Worm (Caenorhabditis elegans) whole organism, L3 larva: ENCODE results near the gene myo-2.

Experiments
- R02D3.7 ChIP-seq: fragments of 150-350 bp; optimal IDR thresholded peaks from 2 replicates; lab custom pipeline; 2014; ENCODE audit warnings: missing biosample characterization, missing genetic modification characterization
- ZK546.5 ChIP-seq: sonication (generic microtip); optimal IDR thresholded peaks from 2 replicates; lab custom pipeline; 2017; ENCODE audit warnings: missing biosample characterization, missing genetic modification characterization
- aly-2 ChIP-seq: fragments of 150-350 bp; optimal IDR thresholded peaks from 2 replicates; lab custom pipeline; 2014; ENCODE audit warnings: missing biosample characterization, missing genetic modification characterization
- ama-1 ChIP-seq: fragments of 150-350 bp; optimal IDR thresholded peaks from 2 replicates; lab custom pipeline; 2018
- ceh-16 ChIP-seq: sonication (generic microtip); optimal IDR thresholded peaks from 2 replicates; lab custom pipeline; 2017; ENCODE audit warnings: missing biosample characterization, missing genetic modification characterization
- ceh-28 ChIP-seq: fragments of 150-350 bp; optimal IDR thresholded peaks from 2 replicates; lab custom pipeline; 2014; ENCODE audit warnings: missing biosample characterization, missing genetic modification reagents, missing genetic modification characterization
- ceh-82 ChIP-seq: fragments of 150-350 bp; optimal IDR thresholded peaks from 2 replicates; lab custom pipeline; 2014; ENCODE audit warnings: missing biosample characterization, missing genetic modification characterization
- ceh-9 ChIP-seq: sonication (generic microtip); optimal IDR thresholded peaks from 2 replicates; lab custom pipeline; 2018; ENCODE audit warnings: missing biosample characterization, missing genetic modification characterization
- daf-12 ChIP-seq: fragments of 150-350 bp; optimal IDR thresholded peaks from 2 replicates; lab custom pipeline; 2014; ENCODE audit warnings: missing biosample characterization, missing genetic modification reagents, missing genetic modification characterization
- egl-5 ChIP-seq: fragments of 150-350 bp; optimal IDR thresholded peaks from 2 replicates; lab custom pipeline; 2017; ENCODE audit warnings: missing biosample characterization, missing genetic modification reagents, missing genetic modification characterization, inconsistent platforms
- elt-2 ChIP-seq: sonication (generic microtip); optimal IDR thresholded peaks from 2 replicates; lab custom pipeline; 2016; ENCODE audit warnings: missing genetic modification reagents, mild to moderate bottlenecking, missing genetic modification characterization, missing compliant biosample characterization
- elt-3 ChIP-seq, 3 experiments: fragments of 150-350 bp in 1 of 3; sonication (generic microtip) in 2 of 3; optimal IDR thresholded peaks; 2 replicates in 2 of 3; 4 replicates in 1 of 3; lab custom pipeline; 2014 to 2017; ENCODE audit warnings: missing biosample characterization in 3 of 3, missing genetic modification characterization in 3 of 3
- fkh-10 ChIP-seq: sonication (generic microtip); optimal IDR thresholded peaks from 2 replicates; lab custom pipeline; 2017; ENCODE audit warnings: missing biosample characterization, missing genetic modification reagents, missing genetic modification characterization
- fkh-2 ChIP-seq: fragments of 150-350 bp; optimal IDR thresholded peaks from 2 replicates; lab custom pipeline; 2014; ENCODE audit warnings: missing biosample characterization, missing genetic modification reagents, missing genetic modification characterization
- fos-1 ChIP-seq: fragments of 150-350 bp; optimal IDR thresholded peaks from 2 replicates; lab custom pipeline; 2014; ENCODE audit warnings: missing biosample characterization, missing genetic modification characterization
- hmg-11 ChIP-seq: sonication (generic microtip); optimal IDR thresholded peaks from 2 replicates; lab custom pipeline; 2016; ENCODE audit warnings: missing genetic modification characterization, missing compliant biosample characterization
- jun-1 ChIP-seq: fragments of 150-350 bp; optimal IDR thresholded peaks from 2 replicates; lab custom pipeline; 2014; ENCODE audit warnings: missing biosample characterization, missing genetic modification reagents, missing genetic modification characterization
- lin-15B ChIP-seq: fragments of 150-350 bp; optimal IDR thresholded peaks from 2 replicates; lab custom pipeline; 2014; ENCODE audit warnings: missing biosample characterization, missing genetic modification characterization
- lin-39 ChIP-seq: fragments of 150-350 bp; optimal IDR thresholded peaks from 2 replicates; lab custom pipeline; 2018; ENCODE audit warnings: missing biosample characterization, missing genetic modification reagents, missing genetic modification characterization
- lsy-12 ChIP-seq: sonication (generic microtip); optimal IDR thresholded peaks from 2 replicates; lab custom pipeline; 2016; ENCODE audit warnings: mild to moderate bottlenecking, missing genetic modification characterization, missing compliant biosample characterization
- mdl-1 ChIP-seq: fragments of 150-350 bp; optimal IDR thresholded peaks from 2 replicates; lab custom pipeline; 2014; ENCODE audit warnings: missing biosample characterization, missing genetic modification characterization
- nfya-1 ChIP-seq: sonication (generic microtip); optimal IDR thresholded peaks from 2 replicates; lab custom pipeline; 2017; ENCODE audit warnings: missing genetic modification characterization, mild to moderate bottlenecking, missing compliant biosample characterization, antibody characterized with exemption, moderate library complexity; ENCODE audit not compliant: insufficient read depth
- nhr-11 ChIP-seq: fragments of 150-350 bp; optimal IDR thresholded peaks from 2 replicates; lab custom pipeline; 2014; ENCODE audit warnings: missing biosample characterization, missing genetic modification characterization
- nhr-12 ChIP-seq: fragments of 150-350 bp; optimal IDR thresholded peaks from 2 replicates; lab custom pipeline; 2014; ENCODE audit warnings: missing biosample characterization, missing genetic modification characterization
- nhr-23 ChIP-seq: fragments of 150-350 bp; optimal IDR thresholded peaks from 2 replicates; lab custom pipeline; 2014; ENCODE audit warnings: missing biosample characterization, missing genetic modification reagents, missing genetic modification characterization
- nhr-237 ChIP-seq: fragments of 150-350 bp; optimal IDR thresholded peaks from 2 replicates; lab custom pipeline; 2014; ENCODE audit warnings: missing biosample characterization, missing genetic modification characterization
- nhr-25 ChIP-seq: sonication (generic microtip); optimal IDR thresholded peaks from 2 replicates; lab custom pipeline; 2017; ENCODE audit warnings: missing biosample characterization, missing genetic modification characterization
- nhr-28 ChIP-seq: fragments of 150-350 bp; optimal IDR thresholded peaks from 2 replicates; lab custom pipeline; 2014; ENCODE audit warnings: missing biosample characterization, missing genetic modification characterization
- nhr-43 ChIP-seq: sonication (generic microtip); optimal IDR thresholded peaks from 2 replicates; lab custom pipeline; 2016; ENCODE audit warnings: mild to moderate bottlenecking, missing genetic modification characterization, missing compliant biosample characterization; ENCODE audit not compliant: poor library complexity, severe bottlenecking
- nhr-67 ChIP-seq: fragments of 150-350 bp; optimal IDR thresholded peaks from 2 replicates; lab custom pipeline; 2014; ENCODE audit warnings: missing biosample characterization, missing genetic modification characterization
- nhr-77 ChIP-seq: fragments of 150-350 bp; optimal IDR thresholded peaks from 2 replicates; lab custom pipeline; 2014; ENCODE audit warnings: missing biosample characterization, missing genetic modification characterization
- pha-4 ChIP-seq: fragments of 150-350 bp; optimal IDR thresholded peaks from 2 replicates; lab custom pipeline; 2014; ENCODE audit warnings: missing biosample characterization, missing genetic modification reagents, missing genetic modification characterization
- pqm-1 ChIP-seq: fragments of 150-350 bp; optimal IDR thresholded peaks from 2 replicates; lab custom pipeline; 2017; ENCODE audit warnings: missing biosample characterization, missing genetic modification characterization, inconsistent platforms
- sea-2 ChIP-seq: fragments of 150-350 bp; sonication (generic microtip); optimal IDR thresholded peaks from 4 replicates; lab custom pipeline; 2014; ENCODE audit warnings: missing biosample characterization, missing genetic modification reagents, missing genetic modification characterization
- skn-1 ChIP-seq: fragments of 150-350 bp; optimal IDR thresholded peaks from 2 replicates; lab custom pipeline; 2014; ENCODE audit warnings: missing biosample characterization, missing genetic modification characterization
- snpc-4 ChIP-seq: fragments of 150-350 bp; optimal IDR thresholded peaks from 2 replicates; lab custom pipeline; 2014; ENCODE audit warnings: missing biosample characterization, missing genetic modification characterization
- unc-39 ChIP-seq: sonication (generic microtip); optimal IDR thresholded peaks from 4 replicates; lab custom pipeline; 2017; ENCODE audit warnings: missing biosample characterization, missing genetic modification characterization
- unc-62 ChIP-seq: fragments of 150-350 bp; sonication (generic microtip); optimal IDR thresholded peaks from 4 replicates; lab custom pipeline; 2014; ENCODE audit warnings: missing biosample characterization, missing genetic modification reagents, missing genetic modification characterization
- zag-1 ChIP-seq: fragments of 150-350 bp; optimal IDR thresholded peaks from 2 replicates; lab custom pipeline; 2014; ENCODE audit warnings: missing biosample characterization, missing genetic modification characterization
- ztf-11 ChIP-seq: fragments of 150-350 bp; optimal IDR thresholded peaks from 2 replicates; lab custom pipeline; 2014; ENCODE audit warnings: missing biosample characterization, missing genetic modification characterization

Gene myo-2

DNA sequence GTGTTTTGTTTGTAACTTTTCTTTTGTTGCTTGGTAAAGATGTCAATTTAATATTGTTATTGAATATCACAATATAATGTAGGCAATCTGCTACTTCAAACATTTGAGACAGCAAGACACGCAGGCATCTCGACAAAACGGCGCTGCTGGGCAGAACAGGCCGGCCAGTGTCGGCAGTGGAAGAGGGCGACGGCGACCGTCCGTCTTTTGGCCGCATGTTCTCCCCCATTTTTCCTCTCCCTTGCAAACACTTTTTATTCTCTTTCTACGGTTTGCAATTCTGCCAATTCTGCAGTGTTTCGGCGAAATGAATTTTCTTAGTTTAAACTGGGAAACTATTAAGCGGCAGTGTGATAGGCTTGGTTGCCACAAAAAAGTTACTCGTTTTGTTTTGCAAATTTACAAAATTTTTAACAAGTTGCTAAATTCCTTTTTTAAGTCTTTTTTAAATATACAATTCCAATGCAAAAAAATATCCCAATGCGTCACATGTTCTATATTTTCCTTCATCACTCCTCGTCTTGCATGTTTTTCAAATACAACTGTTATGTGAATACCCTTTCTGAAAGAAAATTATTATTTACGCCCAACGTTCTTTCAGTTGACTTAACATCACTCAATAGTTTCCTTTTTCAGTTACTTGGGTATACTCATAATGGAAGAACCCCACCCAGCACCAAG, 18.5 kb upstream of the myo-2 start, which contains the start of gene T18D3.6 (continued):
- TF ChIP-seq nhr-23, result no peak

DNA sequence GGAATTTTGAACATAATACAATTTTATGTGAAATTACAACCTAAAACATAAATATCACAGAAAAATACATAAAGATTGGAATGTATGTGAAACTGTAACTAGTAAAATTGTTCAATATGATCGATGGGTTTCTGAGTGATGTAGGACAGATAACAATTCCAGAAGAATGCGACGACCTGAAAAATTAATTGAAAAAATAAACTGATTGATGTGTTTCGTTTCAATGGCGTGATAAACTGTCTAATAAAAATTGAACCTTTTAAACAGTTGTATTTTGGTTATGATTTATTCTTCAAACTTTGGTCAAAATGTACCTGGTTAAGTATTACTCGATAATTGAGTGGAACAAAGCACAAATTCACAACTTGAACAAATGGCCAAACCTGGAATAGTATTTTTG, 16.6 kb upstream of the myo-2 start:
- no peak for TF ChIP-seq lsy-12 (tag; lab: Kevin White, UChicago)
- TF ChIP-seq nhr-12 (tag; lab: Kevin White, UChicago), result no peak
- no peak for TF ChIP-seq ceh-9
- no peak for TF ChIP-seq R02D3.7 (tag; lab: Kevin White, UChicago)
- TF ChIP-seq fos-1 (tag; lab: Kevin White, UChicago), result no peak
- no peak for TF ChIP-seq lin-39 (tag; lab: Kevin White, UChicago)
- TF ChIP-seq unc-62, result no peak
- TF ChIP-seq fkh-10 (GFP tag; lab: Kevin White, UChicago), result no peak
- no peak for TF ChIP-seq fkh-2 (tag; lab: Kevin White, UChicago)
- TF ChIP-seq nhr-237 (tag; lab: Kevin White, UChicago), result no peak
- no peak for TF ChIP-seq ceh-82 (tag; lab: Kevin White, UChicago)
- no peak for TF ChIP-seq nhr-67 (tag; lab: Kevin White, UChicago)
- no peak for TF ChIP-seq hmg-11 (tag; lab: Kevin White, UChicago)
- TF ChIP-seq mdl-1 (tag; lab: Kevin White, UChicago), result no peak
- no peak for TF ChIP-seq aly-2 (tag; lab: Kevin White, UChicago)
- no peak for TF ChIP-seq sea-2
- TF ChIP-seq nhr-43 (tag; lab: Kevin White, UChicago), result no peak

DNA sequence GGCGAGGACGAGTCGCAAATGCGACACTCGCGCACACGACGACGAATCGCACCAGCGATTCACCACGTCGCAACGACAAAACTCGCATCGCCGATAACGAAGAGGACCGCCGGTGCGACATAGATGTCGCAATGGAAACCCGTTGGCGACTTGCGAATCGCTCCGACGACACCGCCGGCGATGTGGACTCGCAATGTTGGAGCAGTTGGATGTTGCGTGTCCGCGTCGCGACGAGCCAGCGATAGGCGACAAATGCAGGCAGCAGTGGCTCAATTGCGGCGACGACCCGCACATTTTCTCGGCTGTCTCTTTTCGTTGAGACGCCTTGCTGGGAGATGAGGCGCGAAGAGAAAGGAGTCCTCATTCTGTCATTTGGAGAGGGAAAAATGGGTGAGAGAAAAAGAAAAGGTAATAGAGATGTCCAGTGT, 15.7 kb upstream of the myo-2 start:
- TF ChIP-seq hmg-11 (tag; lab: Kevin White, UChicago), result peak; percentile 37
- no peak for TF ChIP-seq skn-1 (tag; lab: Kevin White, UChicago)
- no peak for TF ChIP-seq unc-62
- TF ChIP-seq lin-15B, result peak; percentile 34
- peak; percentile 49 for TF ChIP-seq nfya-1 (tag; lab: Kevin White, UChicago)
- TF ChIP-seq pha-4 (tag; lab: Kevin White, UChicago), result peak; percentile 3
- TF ChIP-seq nhr-11, result no peak
- peak; percentile 74 for TF ChIP-seq lin-39 (tag; lab: Kevin White, UChicago)
- TF ChIP-seq egl-5, result peak; percentile 28
- TF ChIP-seq, all 47 proteins: peak for 6

DNA sequence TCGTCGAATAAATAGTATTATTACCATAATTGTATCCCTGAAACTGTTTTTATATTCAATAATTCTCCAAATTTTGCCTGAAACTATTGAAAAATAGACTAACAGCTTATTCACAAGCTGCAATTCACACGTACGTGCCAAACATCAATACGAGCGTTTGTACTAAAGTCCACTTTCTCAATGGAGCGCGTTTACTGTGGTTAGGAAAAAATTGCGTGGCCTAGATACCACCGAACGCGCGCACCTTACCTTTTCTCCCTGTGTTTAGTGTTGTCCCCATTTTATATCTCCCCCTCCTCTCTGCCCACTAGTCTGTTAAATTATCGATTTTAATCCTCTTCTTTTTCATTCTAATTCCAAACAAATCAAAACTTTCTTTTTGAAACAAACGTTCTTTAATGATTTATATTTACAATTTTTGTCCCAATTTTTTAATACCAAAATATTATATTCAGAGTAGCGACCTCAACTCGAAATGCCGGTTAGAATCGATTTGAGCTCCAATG, 13.5 kb upstream of the myo-2 start, which contains the start of the genes T18D3.9 and T18D3.1:
Gene T18D3.9 (minus strand): TSS at position 168 of the 506 bp plus-strand sequence.
Gene T18D3.1 (plus strand): TSS at position 456 of the 506 bp plus-strand sequence.
- TF ChIP-seq ama-1, result no peak
- TF ChIP-seq nhr-77, result no peak
- TF ChIP-seq ceh-28 (tag; lab: Kevin White, UChicago), result peak; percentile 9
- peak; percentile 58 for TF ChIP-seq lin-39 (tag; lab: Kevin White, UChicago)
- TF ChIP-seq nfya-1 (tag; lab: Kevin White, UChicago), result peak; percentile 51
- TF ChIP-seq pha-4 (tag; lab: Kevin White, UChicago), result peak; percentile 85
- peak; percentile 53 for TF ChIP-seq hmg-11 (tag; lab: Kevin White, UChicago)
- peak; percentile 33 for TF ChIP-seq elt-2
- TF ChIP-seq pqm-1, result peak; percentile 39
- TF ChIP-seq nhr-43 (tag; lab: Kevin White, UChicago), result peak; percentile 41
- peak; percentile 60 for TF ChIP-seq lin-15B
- peak; percentile 83 for TF ChIP-seq nhr-23
- no peak for TF ChIP-seq snpc-4
- TF ChIP-seq unc-39, result no peak
- TF ChIP-seq jun-1 (tag; lab: Kevin White, UChicago), result no peak
- TF ChIP-seq egl-5, result peak; percentile 8
- TF ChIP-seq nhr-25, result peak; percentile 67

DNA sequence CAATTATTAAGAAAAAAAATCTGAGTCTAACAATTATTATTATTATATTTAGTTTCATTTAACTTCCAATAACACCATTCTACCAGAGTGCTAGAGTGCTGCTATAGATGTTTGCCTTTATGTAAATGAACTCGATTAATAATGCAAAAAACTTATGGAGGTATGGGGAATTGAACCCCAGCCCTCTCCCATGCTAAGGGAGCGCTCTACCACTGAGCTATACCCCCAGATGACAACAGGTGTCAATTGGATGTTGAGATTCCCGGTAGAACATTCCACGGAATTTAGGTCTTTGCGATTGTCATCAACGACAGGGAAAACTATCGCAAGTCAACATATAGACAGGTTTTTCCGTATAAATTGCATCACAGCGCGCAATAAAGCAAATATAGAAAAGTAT, 9.8 kb upstream of the myo-2 start:
- TF ChIP-seq daf-12 (tag; lab: Kevin White, UChicago) (no peak), ZK546.5 (tag; lab: Kevin White, UChicago) (no peak), ztf-11 (tag; lab: Kevin White, UChicago) (no peak), snpc-4 (no peak), nhr-43 (tag; lab: Kevin White, UChicago) (peak; percentile 38), aly-2 (tag; lab: Kevin White, UChicago) (no peak), ceh-16 (tag; lab: Kevin White, UChicago) (no peak), nhr-11 (no peak), lin-15B (no peak), nhr-67 (tag; lab: Kevin White, UChicago) (no peak), nfya-1 (tag; lab: Kevin White, UChicago) (peak; percentile 38), egl-5 (peak; percentile 23), elt-3 (tag; optimal IDR thresholded peaks at IDR 0.05; lab: Kevin White, UChicago) (peak in 1 of 3 experiments; percentile 61), nhr-23 (peak; percentile 80), mdl-1 (tag; lab: Kevin White, UChicago) (no peak), ceh-82 (tag; lab: Kevin White, UChicago) (no peak), nhr-28 (peak; percentile 33), skn-1 (tag; lab: Kevin White, UChicago) (no peak), nhr-25 (peak; percentile 80), lin-39 (tag; lab: Kevin White, UChicago) (no peak), nhr-77 (no peak), pqm-1 (peak; percentile 66), zag-1 (tag; lab: Kevin White, UChicago) (no peak), ceh-9 (no peak), jun-1 (tag; lab: Kevin White, UChicago) (no peak), fkh-10 (GFP tag; lab: Kevin White, UChicago) (no peak)
